Worm (Caenorhabditis elegans) whole organism, L3 larva: ENCODE results near the gene F58H1.5.

Source experiments
- R02D3.7 ChIP-seq: fragments of 150-350 bp; optimal IDR thresholded peaks from 2 replicates; lab custom pipeline; 2014; ENCODE audit warnings: missing biosample characterization, missing genetic modification characterization
- ZK546.5 ChIP-seq: sonication (generic microtip); optimal IDR thresholded peaks from 2 replicates; lab custom pipeline; 2017; ENCODE audit warnings: missing biosample characterization, missing genetic modification characterization
- aly-2 ChIP-seq: fragments of 150-350 bp; optimal IDR thresholded peaks from 2 replicates; lab custom pipeline; 2014; ENCODE audit warnings: missing biosample characterization, missing genetic modification characterization
- ama-1 ChIP-seq: fragments of 150-350 bp; optimal IDR thresholded peaks from 2 replicates; lab custom pipeline; 2018
- ceh-16 ChIP-seq: sonication (generic microtip); optimal IDR thresholded peaks from 2 replicates; lab custom pipeline; 2017; ENCODE audit warnings: missing biosample characterization, missing genetic modification characterization
- ceh-28 ChIP-seq: fragments of 150-350 bp; optimal IDR thresholded peaks from 2 replicates; lab custom pipeline; 2014; ENCODE audit warnings: missing biosample characterization, missing genetic modification reagents, missing genetic modification characterization
- ceh-82 ChIP-seq: fragments of 150-350 bp; optimal IDR thresholded peaks from 2 replicates; lab custom pipeline; 2014; ENCODE audit warnings: missing biosample characterization, missing genetic modification characterization
- ceh-9 ChIP-seq: sonication (generic microtip); optimal IDR thresholded peaks from 2 replicates; lab custom pipeline; 2018; ENCODE audit warnings: missing biosample characterization, missing genetic modification characterization
- daf-12 ChIP-seq: fragments of 150-350 bp; optimal IDR thresholded peaks from 2 replicates; lab custom pipeline; 2014; ENCODE audit warnings: missing biosample characterization, missing genetic modification reagents, missing genetic modification characterization
- elt-2 ChIP-seq: sonication (generic microtip); optimal IDR thresholded peaks from 2 replicates; lab custom pipeline; 2016; ENCODE audit warnings: missing genetic modification reagents, mild to moderate bottlenecking, missing genetic modification characterization, missing compliant biosample characterization
- elt-3 ChIP-seq, 3 experiments: fragments of 150-350 bp in 1 of 3; sonication (generic microtip) in 2 of 3; optimal IDR thresholded peaks; 2 replicates in 2 of 3; 4 replicates in 1 of 3; lab custom pipeline; 2014 to 2017; ENCODE audit warnings: missing biosample characterization in 3 of 3, missing genetic modification characterization in 3 of 3
- eor-1 ChIP-seq, 2 experiments: fragments of 150-350 bp; optimal IDR thresholded peaks; 2 replicates each; lab custom pipeline; 2014 to 2018; ENCODE audit warnings: missing biosample characterization in 2 of 2, missing genetic modification characterization in 2 of 2
- fkh-10 ChIP-seq: sonication (generic microtip); optimal IDR thresholded peaks from 2 replicates; lab custom pipeline; 2017; ENCODE audit warnings: missing biosample characterization, missing genetic modification reagents, missing genetic modification characterization
- fos-1 ChIP-seq: fragments of 150-350 bp; optimal IDR thresholded peaks from 2 replicates; lab custom pipeline; 2014; ENCODE audit warnings: missing biosample characterization, missing genetic modification characterization
- hmg-11 ChIP-seq: sonication (generic microtip); optimal IDR thresholded peaks from 2 replicates; lab custom pipeline; 2016; ENCODE audit warnings: missing genetic modification characterization, missing compliant biosample characterization
- jun-1 ChIP-seq: fragments of 150-350 bp; optimal IDR thresholded peaks from 2 replicates; lab custom pipeline; 2014; ENCODE audit warnings: missing biosample characterization, missing genetic modification reagents, missing genetic modification characterization
- lin-15B ChIP-seq: fragments of 150-350 bp; optimal IDR thresholded peaks from 2 replicates; lab custom pipeline; 2014; ENCODE audit warnings: missing biosample characterization, missing genetic modification characterization
- lin-39 ChIP-seq: fragments of 150-350 bp; optimal IDR thresholded peaks from 2 replicates; lab custom pipeline; 2018; ENCODE audit warnings: missing biosample characterization, missing genetic modification reagents, missing genetic modification characterization
- lsy-12 ChIP-seq: sonication (generic microtip); optimal IDR thresholded peaks from 2 replicates; lab custom pipeline; 2016; ENCODE audit warnings: mild to moderate bottlenecking, missing genetic modification characterization, missing compliant biosample characterization
- mdl-1 ChIP-seq: fragments of 150-350 bp; optimal IDR thresholded peaks from 2 replicates; lab custom pipeline; 2014; ENCODE audit warnings: missing biosample characterization, missing genetic modification characterization
- mml-1 ChIP-seq: fragments of 150-350 bp; sonication (generic microtip); optimal IDR thresholded peaks from 3 replicates; lab custom pipeline; 2014; ENCODE audit warnings: missing biosample characterization, missing genetic modification characterization
- nfya-1 ChIP-seq: sonication (generic microtip); optimal IDR thresholded peaks from 2 replicates; lab custom pipeline; 2017; ENCODE audit warnings: missing genetic modification characterization, mild to moderate bottlenecking, missing compliant biosample characterization, antibody characterized with exemption, moderate library complexity; ENCODE audit not compliant: insufficient read depth
- nhr-11 ChIP-seq: fragments of 150-350 bp; optimal IDR thresholded peaks from 2 replicates; lab custom pipeline; 2014; ENCODE audit warnings: missing biosample characterization, missing genetic modification characterization
- nhr-12 ChIP-seq: fragments of 150-350 bp; optimal IDR thresholded peaks from 2 replicates; lab custom pipeline; 2014; ENCODE audit warnings: missing biosample characterization, missing genetic modification characterization
- nhr-23 ChIP-seq: fragments of 150-350 bp; optimal IDR thresholded peaks from 2 replicates; lab custom pipeline; 2014; ENCODE audit warnings: missing biosample characterization, missing genetic modification reagents, missing genetic modification characterization
- nhr-237 ChIP-seq: fragments of 150-350 bp; optimal IDR thresholded peaks from 2 replicates; lab custom pipeline; 2014; ENCODE audit warnings: missing biosample characterization, missing genetic modification characterization
- nhr-25 ChIP-seq: sonication (generic microtip); optimal IDR thresholded peaks from 2 replicates; lab custom pipeline; 2017; ENCODE audit warnings: missing biosample characterization, missing genetic modification characterization
- nhr-28 ChIP-seq: fragments of 150-350 bp; optimal IDR thresholded peaks from 2 replicates; lab custom pipeline; 2014; ENCODE audit warnings: missing biosample characterization, missing genetic modification characterization
- nhr-43 ChIP-seq: sonication (generic microtip); optimal IDR thresholded peaks from 2 replicates; lab custom pipeline; 2016; ENCODE audit warnings: mild to moderate bottlenecking, missing genetic modification characterization, missing compliant biosample characterization; ENCODE audit not compliant: poor library complexity, severe bottlenecking
- nhr-67 ChIP-seq: fragments of 150-350 bp; optimal IDR thresholded peaks from 2 replicates; lab custom pipeline; 2014; ENCODE audit warnings: missing biosample characterization, missing genetic modification characterization
- nhr-76 ChIP-seq: fragments of 150-350 bp; sonication (generic microtip); optimal IDR thresholded peaks from 5 replicates; lab custom pipeline; 2014; ENCODE audit warnings: missing biosample characterization, missing genetic modification characterization
- nhr-77 ChIP-seq: fragments of 150-350 bp; optimal IDR thresholded peaks from 2 replicates; lab custom pipeline; 2014; ENCODE audit warnings: missing biosample characterization, missing genetic modification characterization
- pha-4 ChIP-seq: fragments of 150-350 bp; optimal IDR thresholded peaks from 2 replicates; lab custom pipeline; 2014; ENCODE audit warnings: missing biosample characterization, missing genetic modification reagents, missing genetic modification characterization
- pqm-1 ChIP-seq: fragments of 150-350 bp; optimal IDR thresholded peaks from 2 replicates; lab custom pipeline; 2017; ENCODE audit warnings: missing biosample characterization, missing genetic modification characterization, inconsistent platforms
- sea-2 ChIP-seq: fragments of 150-350 bp; sonication (generic microtip); optimal IDR thresholded peaks from 4 replicates; lab custom pipeline; 2014; ENCODE audit warnings: missing biosample characterization, missing genetic modification reagents, missing genetic modification characterization
- skn-1 ChIP-seq: fragments of 150-350 bp; optimal IDR thresholded peaks from 2 replicates; lab custom pipeline; 2014; ENCODE audit warnings: missing biosample characterization, missing genetic modification characterization
- snpc-4 ChIP-seq: fragments of 150-350 bp; optimal IDR thresholded peaks from 2 replicates; lab custom pipeline; 2014; ENCODE audit warnings: missing biosample characterization, missing genetic modification characterization
- tbx-2 ChIP-seq: sonication (generic microtip); optimal IDR thresholded peaks from 2 replicates; lab custom pipeline; 2016; ENCODE audit warnings: mild to moderate bottlenecking, missing genetic modification characterization, missing compliant biosample characterization
- unc-39 ChIP-seq: sonication (generic microtip); optimal IDR thresholded peaks from 4 replicates; lab custom pipeline; 2017; ENCODE audit warnings: missing biosample characterization, missing genetic modification characterization
- unc-62 ChIP-seq: fragments of 150-350 bp; sonication (generic microtip); optimal IDR thresholded peaks from 4 replicates; lab custom pipeline; 2014; ENCODE audit warnings: missing biosample characterization, missing genetic modification reagents, missing genetic modification characterization
- zag-1 ChIP-seq: fragments of 150-350 bp; optimal IDR thresholded peaks from 2 replicates; lab custom pipeline; 2014; ENCODE audit warnings: missing biosample characterization, missing genetic modification characterization
- ztf-11 ChIP-seq: fragments of 150-350 bp; optimal IDR thresholded peaks from 2 replicates; lab custom pipeline; 2014; ENCODE audit warnings: missing biosample characterization, missing genetic modification characterization
- ztf-4 ChIP-seq: fragments of 150-350 bp; optimal IDR thresholded peaks from 2 replicates; lab custom pipeline; 2014; ENCODE audit warnings: missing biosample characterization, missing genetic modification characterization

Gene F58H1.5

ce11 chrV:11976734-11977133 lies 18.5 kb downstream of the F58H1.5 start:
- no peak for TF ChIP-seq lin-39 (tag; lab: Kevin White, UChicago)
- TF ChIP-seq pha-4 (tag; lab: Kevin White, UChicago): no peak
- no peak for TF ChIP-seq hmg-11
- no peak for TF ChIP-seq fos-1 (tag; lab: Kevin White, UChicago)
- no peak for TF ChIP-seq ceh-28 (tag; lab: Kevin White, UChicago)
- TF ChIP-seq nhr-28: no peak
- peak; percentile 85 for TF ChIP-seq pqm-1 (tag; lab: Kevin White, UChicago)
- TF ChIP-seq zag-1: no peak
- no peak for TF ChIP-seq nhr-43 (tag; lab: Kevin White, UChicago)
- TF ChIP-seq jun-1: peak; percentile 68
- peak; percentile 91 for TF ChIP-seq elt-2 (tag; lab: Kevin White, UChicago)
- no peak for TF ChIP-seq ceh-9
- TF ChIP-seq eor-1 (tag; optimal IDR thresholded peaks at IDR 0.05; lab: Kevin White, UChicago): no peak
- no peak for TF ChIP-seq snpc-4 (tag; lab: Kevin White, UChicago)

ce11 chrV:11978179-11978578 lies 20.0 kb downstream of the F58H1.5 start, which contains the start of gene mif-2:
mif-2 (minus strand) TSS chrV:11978459.
- TF ChIP-seq nhr-11 (tag; lab: Kevin White, UChicago) (no peak), aly-2 (tag; lab: Kevin White, UChicago) (no peak), nhr-12 (no peak), snpc-4 (tag; lab: Kevin White, UChicago) (no peak), elt-3 (tag; optimal IDR thresholded peaks at IDR 0.05; lab: Kevin White, UChicago) (no peak), mdl-1 (tag; lab: Kevin White, UChicago) (no peak), R02D3.7 (tag; lab: Kevin White, UChicago) (no peak), pqm-1 (tag; lab: Kevin White, UChicago) (no peak), nhr-23 (tag; lab: Kevin White, UChicago) (no peak), ceh-16 (no peak), lin-39 (tag; lab: Kevin White, UChicago) (no peak), fos-1 (tag; lab: Kevin White, UChicago) (no peak), ceh-28 (tag; lab: Kevin White, UChicago) (no peak), elt-2 (tag; lab: Kevin White, UChicago) (no peak), pha-4 (tag; lab: Kevin White, UChicago) (no peak), nhr-237 (no peak), lsy-12 (tag; lab: Kevin White, UChicago) (no peak), nhr-25 (tag; lab: Kevin White, UChicago) (no peak), tbx-2 (tag; lab: Kevin White, UChicago) (no peak)

ce11 chrV:11979673-11980561 lies 21.7 kb downstream of the F58H1.5 start, which contains the start of gene snr-4:
snr-4 (minus strand) TSS chrV:11979723.
- TF ChIP-seq nhr-43 (tag; lab: Kevin White, UChicago) (peak; percentile 90), nhr-25 (tag; lab: Kevin White, UChicago) (peak; percentile 95), eor-1 (tag; optimal IDR thresholded peaks at IDR 0.05; lab: Kevin White, UChicago) (no peak), ceh-9 (no peak), nhr-237 (no peak), aly-2 (tag; lab: Kevin White, UChicago) (peak; percentile 63), ceh-28 (tag; lab: Kevin White, UChicago) (peak; percentile 81), nhr-76 (tag; lab: Kevin White, UChicago) (peak; percentile 26), fkh-10 (GFP tag; lab: Kevin White, UChicago) (peak; percentile 56), nfya-1 (tag; lab: Kevin White, UChicago) (peak; percentile 96), skn-1 (tag; lab: Kevin White, UChicago) (peak; percentile 87), R02D3.7 (tag; lab: Kevin White, UChicago) (peak; percentile 86), ama-1 (peak; percentile 98), lsy-12 (tag; lab: Kevin White, UChicago) (peak; percentile 92), nhr-77 (tag; lab: Kevin White, UChicago) (peak; percentile 88), elt-3 (tag; optimal IDR thresholded peaks at IDR 0.05; lab: Kevin White, UChicago) (peak in 1 of 3 experiments; percentile 83), tbx-2 (tag; lab: Kevin White, UChicago) (peak; percentile 79), ceh-82 (tag; lab: Kevin White, UChicago) (peak; percentile 90), ceh-16 (peak; percentile 41), unc-62 (GFP tag; lab: Kevin White, UChicago) (peak; percentile 40), snpc-4 (tag; lab: Kevin White, UChicago) (peak; percentile 100), hmg-11 (peak; percentile 83), nhr-12 (no peak), unc-39 (tag; lab: Kevin White, UChicago) (no peak), mdl-1 (tag; lab: Kevin White, UChicago) (peak; percentile 9), nhr-23 (tag; lab: Kevin White, UChicago) (peak; percentile 94), lin-15B (tag; lab: Kevin White, UChicago) (peak; percentile 92), nhr-67 (tag; lab: Kevin White, UChicago) (no peak), ztf-4 (tag; lab: Kevin White, UChicago) (peak; percentile 39), ztf-11 (tag; lab: Kevin White, UChicago) (no peak), mml-1 (no peak), pha-4 (tag; lab: Kevin White, UChicago) (peak; percentile 88), elt-2 (tag; lab: Kevin White, UChicago) (peak; percentile 76), daf-12 (tag; lab: Kevin White, UChicago) (no peak), lin-39 (tag; lab: Kevin White, UChicago) (peak; percentile 97), ZK546.5 (no peak), sea-2 (GFP tag; lab: Kevin White, UChicago) (no peak), pqm-1 (tag; lab: Kevin White, UChicago) (peak; percentile 89), fos-1 (tag; lab: Kevin White, UChicago) (peak; percentile 74)
